Fruit fly (Drosophila melanogaster) whole organism, embryonic: ENCODE data around the gene CG33203.

Experiments
- CG13894 ChIP-seq: fragments of 200-800 bp; sonication (Bioruptor generic); optimal IDR thresholded peaks from 3 replicates; lab custom pipeline; 2018; ENCODE audit warnings: missing biosample characterization, mild to moderate bottlenecking, missing genetic modification characterization, moderate library complexity
- CG31388 ChIP-seq: fragments of 200-800 bp; sonication (Bioruptor generic); optimal IDR thresholded peaks from 2 replicates; lab custom pipeline; 2016; ENCODE audit warnings: missing biosample characterization, missing genetic modification characterization
- Ets65A ChIP-seq: fragments of 200-800 bp; sonication (Bioruptor generic); peaks from one replicate; lab custom pipeline; 2016; ENCODE audit warnings: missing biosample characterization, missing genetic modification characterization
- bigmax ChIP-seq: fragments of 200-800 bp; sonication (Bioruptor generic); optimal IDR thresholded peaks from 2 replicates; lab custom pipeline; 2018; ENCODE audit warnings: missing biosample characterization, mild to moderate bottlenecking, missing genetic modification characterization
- fd64A ChIP-seq: fragments of 200-800 bp; sonication (Bioruptor generic); optimal IDR thresholded peaks from 3 replicates; lab custom pipeline; 2018; ENCODE audit warnings: missing biosample characterization, mild to moderate bottlenecking, missing genetic modification characterization
- hbn ChIP-seq: fragments of 200-800 bp; sonication (Bioruptor generic); IDR thresholded peaks from 2 replicates; pipeline ENCODE4 v1.3.6; 2022; ENCODE audit warnings: missing biosample characterization, missing genetic modification characterization; ENCODE audit not compliant: partially characterized antibody
- klu ChIP-seq: fragments of 200-800 bp; sonication (Bioruptor generic); IDR thresholded peaks from 2 replicates; pipeline ENCODE4 v1.3.6; 2022; ENCODE audit warnings: missing biosample characterization, missing genetic modification characterization
- lbe ChIP-seq: fragments of 200-800 bp; sonication (Bioruptor generic); optimal IDR thresholded peaks from 2 replicates; lab custom pipeline; 2016; ENCODE audit warnings: missing biosample characterization, mild to moderate bottlenecking, missing genetic modification characterization
- sima ChIP-seq: fragments of 200-800 bp; sonication (Bioruptor generic); optimal IDR thresholded peaks from 2 replicates; lab custom pipeline; 2016; ENCODE audit warnings: missing biosample characterization, missing genetic modification characterization

DNA sequence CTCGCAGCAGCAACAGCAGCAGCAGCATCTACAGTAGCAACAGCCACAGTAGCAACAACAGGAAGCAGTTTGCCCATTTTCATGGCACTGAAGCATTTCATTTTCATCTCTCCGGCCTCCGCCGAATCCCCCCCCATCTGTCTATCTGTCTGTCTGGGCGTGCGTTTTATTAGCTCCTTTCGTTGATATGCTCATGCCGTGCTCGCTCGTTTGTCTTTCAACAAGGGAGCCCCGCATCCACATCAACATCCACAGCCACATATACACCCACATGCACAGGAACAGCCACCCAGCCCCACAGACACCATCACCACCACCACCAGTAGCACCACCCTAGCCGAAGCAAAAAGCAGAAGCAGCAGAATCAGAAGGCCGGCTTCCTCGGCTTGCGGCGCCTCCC is 36.0 kb downstream of the CG33203 start:
- no peak for TF ChIP-seq lbe (GFP tag; lab: Kevin White, UChicago)
- TF ChIP-seq hbn (GFP tag; lab: Robert Waterston, UW) = no peak
- no peak for TF ChIP-seq klu (GFP tag; lab: Robert Waterston, UW)
- no peak for TF ChIP-seq fd64A (GFP tag; lab: Kevin White, UChicago)
- no peak for TF ChIP-seq CG31388
- no peak for TF ChIP-seq bigmax (GFP tag; lab: Kevin White, UChicago)
- TF ChIP-seq sima = no peak
- TF ChIP-seq CG13894 = no peak
- no peak for TF ChIP-seq Ets65A (GFP tag; lab: Kevin White, UChicago)
